Worm (Caenorhabditis elegans) whole organism, young adult: ENCODE results near the gene C42D8.1.

Experiments
- B0035.1 ChIP-seq: sonication (generic microtip); optimal IDR thresholded peaks from 2 replicates; lab custom pipeline; 2016; ENCODE audit warnings: missing genetic modification characterization, mild to moderate bottlenecking, missing compliant biosample characterization, missing genotype, missing genetic modification reagents
- B0261.1 ChIP-seq: sonication (generic microtip); optimal IDR thresholded peaks from 2 replicates; lab custom pipeline; 2016; ENCODE audit warnings: mild to moderate bottlenecking, missing genetic modification characterization, moderate library complexity, missing compliant biosample characterization
- B0336.3 ChIP-seq: fragments of 200-800 bp; sonication (Bioruptor generic); IDR thresholded peaks from 2 replicates; pipeline ENCODE4 v1.3.6; 2022; ENCODE audit warnings: missing genetic modification characterization, missing compliant biosample characterization
- C06A6.2 ChIP-seq: fragments of 200-800 bp; sonication (Bioruptor generic); conservative IDR thresholded peaks from 2 replicates; pipeline ENCODE4 v1.3.6; 2022; ENCODE audit warnings: missing genetic modification characterization, missing compliant biosample characterization
- C17E4.6 ChIP-seq: fragments of 200-800 bp; sonication (Bioruptor generic); IDR thresholded peaks from 2 replicates; pipeline ENCODE4 v1.3.6; 2022; ENCODE audit warnings: missing genetic modification reagents, missing genetic modification characterization, missing compliant biosample characterization
- F33H1.4 ChIP-seq: fragments of 200-800 bp; sonication (Bioruptor generic); IDR thresholded peaks from 2 replicates; pipeline ENCODE4 v1.3.6; 2022; ENCODE audit warnings: missing genetic modification reagents, missing genetic modification characterization, missing compliant biosample characterization
- F39B2.1 ChIP-seq: fragments of 200-800 bp; sonication (Bioruptor generic); IDR thresholded peaks from 2 replicates; pipeline ENCODE4 v1.3.6; 2022; ENCODE audit warnings: missing genetic modification reagents, missing genetic modification characterization, missing compliant biosample characterization
- F49E8.2 ChIP-seq: sonication (generic microtip); optimal IDR thresholded peaks from 3 replicates; lab custom pipeline; 2017; ENCODE audit warnings: missing genetic modification characterization, mild to moderate bottlenecking, missing compliant biosample characterization, antibody characterized with exemption, moderate library complexity; ENCODE audit not compliant: insufficient read depth
- F57A8.1 ChIP-seq: fragments of 200-800 bp; sonication (Bioruptor generic); optimal IDR thresholded peaks from 2 replicates; lab custom pipeline; 2018; ENCODE audit warnings: mild to moderate bottlenecking, missing genetic modification characterization, moderate library complexity, missing compliant biosample characterization
- K12H6.12 ChIP-seq: fragments of 200-800 bp; sonication (Bioruptor generic); optimal IDR thresholded peaks from 2 replicates; lab custom pipeline; 2018; ENCODE audit warnings: mild to moderate bottlenecking, missing genetic modification characterization, missing compliant biosample characterization
- T07F8.4 ChIP-seq: sonication (generic microtip); optimal IDR thresholded peaks from 2 replicates; lab custom pipeline; 2016; ENCODE audit warnings: mild to moderate bottlenecking, missing genetic modification characterization, moderate library complexity, missing compliant biosample characterization
- T26A5.8 ChIP-seq: sonication (generic microtip); optimal IDR thresholded peaks from 2 replicates; lab custom pipeline; 2016; ENCODE audit warnings: missing genetic modification characterization, missing compliant biosample characterization
- Y56A3A.18 ChIP-seq: fragments of 200-800 bp; sonication (Bioruptor generic); IDR thresholded peaks from 2 replicates; pipeline ENCODE4 v1.3.6; 2022; ENCODE audit warnings: missing genetic modification reagents, missing genetic modification characterization, missing compliant biosample characterization
- akir-1 ChIP-seq: fragments of 200-800 bp; sonication (Bioruptor generic); optimal IDR thresholded peaks from 2 replicates; lab custom pipeline; 2018; ENCODE audit warnings: mild to moderate bottlenecking, missing genetic modification characterization, moderate library complexity, missing compliant biosample characterization
- attf-3 ChIP-seq: fragments of 200-800 bp; sonication (Bioruptor generic); conservative IDR thresholded peaks from 2 replicates; pipeline ENCODE4 v1.3.6; 2022; ENCODE audit warnings: missing genetic modification reagents, missing genetic modification characterization, missing compliant biosample characterization
- bed-1 ChIP-seq: fragments of 200-800 bp; sonication (Bioruptor generic); IDR thresholded peaks from 2 replicates; pipeline ENCODE4 v1.3.6; 2022; ENCODE audit warnings: missing genetic modification reagents, missing genetic modification characterization, missing compliant biosample characterization
- ceh-100 ChIP-seq: fragments of 200-800 bp; sonication (Bioruptor generic); IDR thresholded peaks from 2 replicates; pipeline ENCODE4 v1.3.6; 2022; ENCODE audit warnings: missing genetic modification reagents, missing genetic modification characterization, missing compliant biosample characterization
- ceh-40 ChIP-seq: fragments of 200-800 bp; sonication (Bioruptor generic); IDR thresholded peaks from 2 replicates; pipeline ENCODE4 v1.3.6; 2022; ENCODE audit warnings: missing genetic modification characterization, missing compliant biosample characterization
- dpff-1 ChIP-seq: sonication (generic microtip); optimal IDR thresholded peaks from 2 replicates; lab custom pipeline; 2017; ENCODE audit warnings: mild to moderate bottlenecking, missing genetic modification characterization, missing compliant biosample characterization
- efl-1 ChIP-seq: fragments of 150-350 bp; optimal IDR thresholded peaks from 2 replicates; lab custom pipeline; 2014; ENCODE audit warnings: missing biosample characterization, missing genetic modification reagents, missing genetic modification characterization
- egl-18 ChIP-seq: fragments of 200-800 bp; sonication (Bioruptor generic); IDR thresholded peaks from 2 replicates; pipeline ENCODE4 v1.3.6; 2022; ENCODE audit warnings: missing genetic modification reagents, missing genetic modification characterization, missing compliant biosample characterization
- hsf-1 ChIP-seq: fragments of 200-800 bp; sonication (Bioruptor generic); IDR thresholded peaks from 2 replicates; pipeline ENCODE4 v1.3.6; 2022; ENCODE audit warnings: missing genetic modification reagents, missing genetic modification characterization, missing compliant biosample characterization
- let-526 ChIP-seq: fragments of 200-800 bp; sonication (Bioruptor generic); IDR thresholded peaks from 2 replicates; pipeline ENCODE4 v1.3.6; 2022; ENCODE audit warnings: missing genetic modification reagents, missing genetic modification characterization, missing compliant biosample characterization
- lin-26 ChIP-seq: fragments of 200-800 bp; sonication (Bioruptor generic); IDR thresholded peaks from 2 replicates; pipeline ENCODE4 v1.3.6; 2022; ENCODE audit warnings: missing genetic modification reagents, missing genetic modification characterization, missing compliant biosample characterization
- lin-40 ChIP-seq: sonication (generic microtip); optimal IDR thresholded peaks from 2 replicates; lab custom pipeline; 2016; ENCODE audit warnings: missing genetic modification characterization, mild to moderate bottlenecking, missing compliant biosample characterization, missing genotype, missing genetic modification reagents
- lir-1 ChIP-seq: fragments of 200-800 bp; sonication (Bioruptor generic); conservative IDR thresholded peaks from 2 replicates; pipeline ENCODE4 v1.3.6; 2022; ENCODE audit warnings: missing genetic modification reagents, missing genetic modification characterization, missing compliant biosample characterization
- madf-6 ChIP-seq: fragments of 200-800 bp; sonication (Bioruptor generic); IDR thresholded peaks from 2 replicates; pipeline ENCODE4 v1.3.6; 2022; ENCODE audit warnings: missing genetic modification reagents, missing genetic modification characterization, missing compliant biosample characterization
- mes-4 ChIP-seq: sonication (generic microtip); optimal IDR thresholded peaks from 2 replicates; lab custom pipeline; 2016; ENCODE audit warnings: missing genotype, missing genetic modification characterization, missing compliant biosample characterization
- nfyb-1 ChIP-seq: fragments of 200-800 bp; sonication (Bioruptor generic); IDR thresholded peaks from 2 replicates; pipeline ENCODE4 v1.3.6; 2022; ENCODE audit warnings: missing genetic modification reagents, missing genetic modification characterization, missing compliant biosample characterization
- nhr-90 ChIP-seq: sonication (generic microtip); optimal IDR thresholded peaks from 2 replicates; lab custom pipeline; 2016; ENCODE audit warnings: missing genotype, mild to moderate bottlenecking, missing genetic modification characterization, missing compliant biosample characterization
- pbrm-1 ChIP-seq: fragments of 200-800 bp; sonication (Bioruptor generic); IDR thresholded peaks from 2 replicates; pipeline ENCODE4 v1.3.6; 2022; ENCODE audit warnings: missing genetic modification reagents, missing genetic modification characterization, missing compliant biosample characterization
- rec-8 ChIP-seq, 2 experiments: sonication (generic microtip); optimal IDR thresholded peaks; 2 replicates each; lab custom pipeline; 2016; ENCODE audit warnings: mild to moderate bottlenecking in 2 of 2, missing genetic modification characterization in 2 of 2, missing genetic modification reagents in 2 of 2, missing genotype in 2 of 2, missing biosample characterization in 1 of 2, missing compliant biosample characterization in 1 of 2, moderate library complexity in 1 of 2
- sea-2 ChIP-seq: fragments of 200-800 bp; sonication (Bioruptor generic); IDR thresholded peaks from 2 replicates; pipeline ENCODE4 v1.3.6; 2022; ENCODE audit warnings: missing genetic modification characterization, missing compliant biosample characterization
- xnd-1 ChIP-seq: sonication (generic microtip); optimal IDR thresholded peaks from 2 replicates; lab custom pipeline; 2016; ENCODE audit warnings: missing genotype, missing genetic modification reagents, missing genetic modification characterization, missing compliant biosample characterization
- zfh-2 ChIP-seq: fragments of 200-800 bp; sonication (Bioruptor generic); conservative IDR thresholded peaks from 2 replicates; pipeline ENCODE4 v1.3.6; 2022; ENCODE audit warnings: missing genetic modification reagents, missing genetic modification characterization, missing compliant biosample characterization
- ztf-28 ChIP-seq: fragments of 200-800 bp; sonication (Bioruptor generic); IDR thresholded peaks from 2 replicates; pipeline ENCODE4 v1.3.6; 2022; ENCODE audit warnings: missing genetic modification reagents, missing genetic modification characterization, missing compliant biosample characterization

Gene C42D8.1

ce11 chrX:5151866-5152265, 42.6 kb downstream of the C42D8.1 start:
- TF ChIP-seq ceh-40 (GFP tag; lab: Robert Waterston, UW), result no peak
- no peak for TF ChIP-seq ceh-100 (GFP tag; lab: Robert Waterston, UW)
- TF ChIP-seq let-526, result no peak
- TF ChIP-seq xnd-1 (tag; lab: Kevin White, UChicago), result no peak
- TF ChIP-seq egl-18, result no peak
- no peak for TF ChIP-seq sea-2 (GFP tag; lab: Robert Waterston, UW)
- no peak for TF ChIP-seq B0336.3 (GFP tag; lab: Robert Waterston, UW)
- TF ChIP-seq lin-40 (tag; lab: Kevin White, UChicago), result no peak
- no peak for TF ChIP-seq ztf-28 (GFP tag; lab: Robert Waterston, UW)
- no peak for TF ChIP-seq madf-6 (GFP tag; lab: Robert Waterston, UW)
- no peak for TF ChIP-seq nhr-90 (tag; lab: Kevin White, UChicago)
- TF ChIP-seq C17E4.6 (GFP tag; lab: Robert Waterston, UW), result no peak
- TF ChIP-seq nfyb-1 (GFP tag; lab: Robert Waterston, UW), result no peak
- no peak for TF ChIP-seq efl-1 (GFP tag; lab: Kevin White, UChicago)

ce11 chrX:5152931-5153330, 43.6 kb downstream of the C42D8.1 start:
- TF ChIP-seq rec-8 (tag; optimal IDR thresholded peaks at IDR 0.05; lab: Kevin White, UChicago), result no peak
- TF ChIP-seq bed-1 (GFP tag; lab: Robert Waterston, UW), result no peak
- TF ChIP-seq pbrm-1 (GFP tag; lab: Robert Waterston, UW), result no peak
- no peak for TF ChIP-seq attf-3 (GFP tag; lab: Robert Waterston, UW)
- TF ChIP-seq hsf-1 (GFP tag; lab: Robert Waterston, UW), result no peak
- TF ChIP-seq lin-26 (GFP tag; lab: Robert Waterston, UW), result no peak
- no peak for TF ChIP-seq F39B2.1 (GFP tag; lab: Robert Waterston, UW)
- TF ChIP-seq lir-1 (GFP tag; lab: Robert Waterston, UW), result no peak
- no peak for TF ChIP-seq T26A5.8
- no peak for TF ChIP-seq akir-1 (GFP tag; lab: Kevin White, UChicago)
- TF ChIP-seq, all 124 proteins: peak for 0

ce11 chrX:5154278-5154677, 45.0 kb downstream of the C42D8.1 start, which contains the start of gene C31H2.3:
Gene C31H2.3 (minus strand): TSS chrX:5154378.
- no peak for TF ChIP-seq mes-4 (tag; lab: Kevin White, UChicago)
- TF ChIP-seq rec-8 (tag; optimal IDR thresholded peaks at IDR 0.05; lab: Kevin White, UChicago), result no peak
- no peak for TF ChIP-seq dpff-1 (tag; lab: Kevin White, UChicago)
- TF ChIP-seq F49E8.2 (tag; lab: Kevin White, UChicago), result no peak
- no peak for TF ChIP-seq zfh-2 (GFP tag; lab: Robert Waterston, UW)
- no peak for TF ChIP-seq egl-18
- TF ChIP-seq B0035.1, result no peak
- no peak for TF ChIP-seq hsf-1 (GFP tag; lab: Robert Waterston, UW)
- no peak for TF ChIP-seq B0261.1
- TF ChIP-seq Y56A3A.18, result no peak
- TF ChIP-seq C06A6.2 (GFP tag; lab: Robert Waterston, UW), result no peak
- TF ChIP-seq F57A8.1, result no peak
- TF ChIP-seq T07F8.4 (tag; lab: Kevin White, UChicago), result no peak
- no peak for TF ChIP-seq K12H6.12 (tag; lab: Kevin White, UChicago)
- TF ChIP-seq F33H1.4, result no peak
